Worm (Caenorhabditis elegans) whole organism, L1 larva: ENCODE measurements around the gene clec-140.

Experiments
- F16B12.6 ChIP-seq: fragments of 150-350 bp; optimal IDR thresholded peaks from 2 replicates; lab custom pipeline; 2014; ENCODE audit warnings: missing biosample characterization, missing genetic modification characterization
- blmp-1 ChIP-seq: fragments of 150-350 bp; optimal IDR thresholded peaks from 2 replicates; lab custom pipeline; 2014; ENCODE audit warnings: missing biosample characterization, missing genetic modification characterization
- ceh-63 ChIP-seq: fragments of 200-800 bp; sonication (Bioruptor generic); optimal IDR thresholded peaks from 2 replicates; lab custom pipeline; 2018; ENCODE audit warnings: mild to moderate bottlenecking, missing genetic modification characterization, missing compliant biosample characterization
- ceh-82 ChIP-seq, 3 experiments: fragments of 150-350 bp in 1 of 3; sonication (generic microtip) in 2 of 3; optimal IDR thresholded peaks; 2 replicates each; lab custom pipeline; 2014 to 2017; ENCODE audit warnings: missing biosample characterization in 3 of 3, missing genetic modification characterization in 3 of 3
- dpl-1 ChIP-seq, 3 experiments: fragments of 150-350 bp in 2 of 3; sonication (generic microtip) in 1 of 3; optimal IDR thresholded peaks; 2 replicates each; lab custom pipeline; 2014 to 2017; ENCODE audit warnings: missing biosample characterization in 3 of 3, missing genetic modification characterization in 3 of 3, missing genetic modification reagents in 3 of 3
- efl-1 ChIP-seq, 4 experiments: fragments of 150-350 bp; optimal IDR thresholded peaks in 3 of 4; peaks in 1 of 4; 1 replicate in 1 of 4; 2 replicates in 3 of 4; lab custom pipeline; 2014; ENCODE audit warnings: missing biosample characterization in 2 of 4, missing genetic modification characterization in 2 of 4, missing genetic modification reagents in 2 of 4
- efl-3 ChIP-seq: fragments of 200-800 bp; sonication (Bioruptor generic); optimal IDR thresholded peaks from 2 replicates; lab custom pipeline; 2018; ENCODE audit warnings: mild to moderate bottlenecking, missing genetic modification characterization, missing compliant biosample characterization
- elt-3 ChIP-seq, 6 experiments: fragments of 150-350 bp in 1 of 6; sonication (generic microtip); optimal IDR thresholded peaks; 2 replicates each; lab custom pipeline; 2017 to 2018; ENCODE audit warnings: missing biosample characterization in 6 of 6, missing genetic modification characterization in 6 of 6, inconsistent platforms in 1 of 6
- fkh-4 ChIP-seq: sonication (generic microtip); optimal IDR thresholded peaks from 2 replicates; lab custom pipeline; 2016; ENCODE audit warnings: missing compliant biosample characterization, missing genetic modification characterization, borderline replicate concordance
- fkh-8 ChIP-seq: sonication (generic microtip); optimal IDR thresholded peaks from 2 replicates; lab custom pipeline; 2016; ENCODE audit warnings: mild to moderate bottlenecking, missing genetic modification characterization, missing compliant biosample characterization
- grh-1 ChIP-seq: fragments of 200-800 bp; sonication (Bioruptor generic); IDR thresholded peaks from 2 replicates; pipeline ENCODE4 v1.3.6; 2022; ENCODE audit warnings: missing genetic modification reagents, missing genetic modification characterization, missing compliant biosample characterization
- hlh-17 ChIP-seq: fragments of 200-800 bp; sonication (Bioruptor generic); optimal IDR thresholded peaks from 2 replicates; lab custom pipeline; 2018; ENCODE audit warnings: missing genetic modification characterization, mild to moderate bottlenecking, missing compliant biosample characterization, moderate library complexity, borderline replicate concordance
- hlh-4 ChIP-seq: sonication (generic microtip); optimal IDR thresholded peaks from 2 replicates; lab custom pipeline; 2016; ENCODE audit warnings: mild to moderate bottlenecking, missing genetic modification characterization, missing compliant biosample characterization
- irx-1 ChIP-seq: sonication (generic microtip); optimal IDR thresholded peaks from 2 replicates; lab custom pipeline; 2016; ENCODE audit warnings: missing genetic modification characterization, missing compliant biosample characterization
- isw-1 ChIP-seq: fragments of 200-800 bp; sonication (Bioruptor generic); IDR thresholded peaks from 2 replicates; pipeline ENCODE4 v1.3.6; 2022; ENCODE audit warnings: missing genetic modification characterization, missing compliant biosample characterization
- lin-13 ChIP-seq: fragments of 150-350 bp; optimal IDR thresholded peaks from 2 replicates; lab custom pipeline; 2014; ENCODE audit warnings: missing biosample characterization, missing genetic modification reagents, missing genetic modification characterization
- lin-14 ChIP-seq: fragments of 200-800 bp; sonication (Bioruptor generic); optimal IDR thresholded peaks from 2 replicates; lab custom pipeline; 2018; ENCODE audit warnings: mild to moderate bottlenecking, missing genetic modification characterization, moderate library complexity, missing compliant biosample characterization
- lin-35 ChIP-seq, 2 experiments: fragments of 150-350 bp; optimal IDR thresholded peaks; 2 replicates each; lab custom pipeline; 2014; ENCODE audit warnings: missing biosample characterization in 2 of 2, missing genetic modification characterization in 2 of 2, missing genetic modification reagents in 2 of 2
- lir-3 ChIP-seq: sonication (generic microtip); optimal IDR thresholded peaks from 2 replicates; lab custom pipeline; 2016; ENCODE audit warnings: mild to moderate bottlenecking, missing genetic modification characterization, moderate library complexity, missing compliant biosample characterization; ENCODE audit not compliant: poor library complexity
- lsy-2 ChIP-seq, 2 experiments: fragments of 150-350 bp; optimal IDR thresholded peaks; 2 replicates each; lab custom pipeline; 2014; ENCODE audit warnings: missing biosample characterization in 2 of 2, missing genetic modification characterization in 2 of 2
- mep-1 ChIP-seq: fragments of 150-350 bp; optimal IDR thresholded peaks from 2 replicates; lab custom pipeline; 2014; ENCODE audit warnings: missing biosample characterization, missing genetic modification characterization
- nhr-20 ChIP-seq: sonication (generic microtip); optimal IDR thresholded peaks from 2 replicates; lab custom pipeline; 2016; ENCODE audit warnings: mild to moderate bottlenecking, missing genetic modification characterization, missing compliant biosample characterization
- nhr-237 ChIP-seq: fragments of 150-350 bp; optimal IDR thresholded peaks from 2 replicates; lab custom pipeline; 2014; ENCODE audit warnings: missing biosample characterization, missing genetic modification characterization
- nhr-47 ChIP-seq: sonication (generic microtip); optimal IDR thresholded peaks from 2 replicates; lab custom pipeline; 2016; ENCODE audit warnings: mild to moderate bottlenecking, missing genetic modification characterization, moderate library complexity, missing compliant biosample characterization
- nhr-85 ChIP-seq: sonication (generic microtip); peaks from one replicate; lab custom pipeline; 2016; ENCODE audit warnings: missing genetic modification characterization, inconsistent platforms, missing compliant biosample characterization
- rnt-1 ChIP-seq: sonication (generic microtip); optimal IDR thresholded peaks from 2 replicates; lab custom pipeline; 2016; ENCODE audit warnings: mild to moderate bottlenecking, missing genetic modification characterization, moderate library complexity, missing compliant biosample characterization
- snpc-4 ChIP-seq: fragments of 150-350 bp; optimal IDR thresholded peaks from 2 replicates; lab custom pipeline; 2014; ENCODE audit warnings: missing biosample characterization, missing genetic modification characterization
- sptf-1 ChIP-seq: fragments of 150-350 bp; optimal IDR thresholded peaks from 2 replicates; lab custom pipeline; 2014; ENCODE audit warnings: missing biosample characterization, missing genetic modification characterization
- swsn-7 ChIP-seq: sonication (generic microtip); optimal IDR thresholded peaks from 2 replicates; lab custom pipeline; 2016; ENCODE audit warnings: missing genetic modification characterization, missing compliant biosample characterization
- unc-62 ChIP-seq: fragments of 150-350 bp; optimal IDR thresholded peaks from 2 replicates; lab custom pipeline; 2014; ENCODE audit warnings: missing biosample characterization, missing genetic modification reagents, missing genetic modification characterization
- zag-1 ChIP-seq: fragments of 150-350 bp; optimal IDR thresholded peaks from 2 replicates; lab custom pipeline; 2014; ENCODE audit warnings: missing biosample characterization, missing genetic modification characterization
- zip-4 ChIP-seq: fragments of 200-800 bp; sonication (Bioruptor generic); optimal IDR thresholded peaks from 2 replicates; lab custom pipeline; 2018; ENCODE audit warnings: mild to moderate bottlenecking, missing genetic modification characterization, moderate library complexity, missing compliant biosample characterization
- ztf-11 ChIP-seq, 2 experiments: sonication (generic microtip); optimal IDR thresholded peaks; 2 replicates each; lab custom pipeline; 2016 to 2017; ENCODE audit warnings: missing genetic modification characterization in 2 of 2, missing biosample characterization in 1 of 2, missing compliant biosample characterization in 1 of 2

Gene clec-140

DNA sequence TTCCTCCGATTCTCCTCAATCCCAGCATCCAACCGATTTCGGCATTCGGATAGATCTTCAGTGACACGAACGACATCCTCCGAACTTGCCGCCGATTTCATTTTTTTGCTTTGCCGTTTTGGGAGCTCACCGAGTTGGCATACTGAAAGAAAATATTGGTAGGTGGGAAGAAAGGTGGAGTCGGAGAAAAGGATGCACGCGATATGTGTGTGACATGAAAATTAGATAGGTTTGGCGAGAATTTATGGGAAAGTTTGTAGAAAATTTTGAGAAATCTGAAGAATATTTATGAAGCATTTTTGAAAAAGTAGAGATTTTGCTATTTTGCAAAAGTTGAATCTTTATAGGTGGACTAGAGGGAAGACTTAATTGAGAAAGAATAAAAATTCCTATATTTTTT, 34.6 kb upstream of the clec-140 start, which contains the start of gene che-10:
Gene che-10 (minus strand): TSS at position 101 of the 400 bp plus-strand sequence.
- TF ChIP-seq efl-1 (optimal IDR thresholded peaks at IDR 0.05; lab: Kevin White, UChicago): no peak
- TF ChIP-seq efl-1 (GFP tag; optimal IDR thresholded peaks at IDR 0.05 in 1 of 2; lab: Kevin White, UChicago): peak in 1 of 2 experiments; percentile 66
- TF ChIP-seq ceh-63 (GFP tag; lab: Kevin White, UChicago): no peak

DNA sequence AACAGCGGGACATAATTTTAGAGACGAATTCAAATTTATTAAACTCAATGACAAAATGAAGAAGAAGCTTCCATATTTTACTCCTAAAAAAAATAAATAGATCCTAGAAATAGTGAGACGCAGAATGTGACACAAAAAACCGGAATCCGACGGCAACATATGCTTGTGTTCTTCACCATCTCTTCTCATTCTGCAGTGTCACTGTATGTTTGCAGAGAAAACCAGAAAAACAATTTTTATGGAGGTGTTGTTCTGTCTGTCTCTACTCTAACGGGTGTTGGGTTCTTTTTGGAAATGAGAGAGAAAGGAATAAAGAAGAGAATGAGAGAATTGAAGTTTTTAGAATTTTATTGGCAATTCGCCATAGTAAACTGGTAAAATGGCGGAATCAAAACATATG, 34.0 kb upstream of the clec-140 start:
- TF ChIP-seq grh-1 (GFP tag; lab: Robert Waterston, UW): peak; percentile 50
- peak; percentile 79 for TF ChIP-seq blmp-1 (tag; lab: Kevin White, UChicago)
- TF ChIP-seq elt-3 (tag; optimal IDR thresholded peaks at IDR 0.05; lab: Kevin White, UChicago): peak in 1 of 6 experiments; percentile 38
- peak; percentile 31 for TF ChIP-seq mep-1
- no peak for TF ChIP-seq efl-3
- TF ChIP-seq nhr-85 (tag; lab: Kevin White, UChicago): peak; percentile 65
- no peak for TF ChIP-seq zip-4
- TF ChIP-seq efl-1 (optimal IDR thresholded peaks at IDR 0.05; lab: Kevin White, UChicago): peak in 1 of 2 experiments; percentile 8
- TF ChIP-seq efl-1 (GFP tag; optimal IDR thresholded peaks at IDR 0.05 in 1 of 2; lab: Kevin White, UChicago): peak in 1 of 2 experiments; percentile 87
- TF ChIP-seq lin-14 (GFP tag; lab: Kevin White, UChicago): peak; percentile 69
- TF ChIP-seq, all 84 proteins: peak for 7

DNA sequence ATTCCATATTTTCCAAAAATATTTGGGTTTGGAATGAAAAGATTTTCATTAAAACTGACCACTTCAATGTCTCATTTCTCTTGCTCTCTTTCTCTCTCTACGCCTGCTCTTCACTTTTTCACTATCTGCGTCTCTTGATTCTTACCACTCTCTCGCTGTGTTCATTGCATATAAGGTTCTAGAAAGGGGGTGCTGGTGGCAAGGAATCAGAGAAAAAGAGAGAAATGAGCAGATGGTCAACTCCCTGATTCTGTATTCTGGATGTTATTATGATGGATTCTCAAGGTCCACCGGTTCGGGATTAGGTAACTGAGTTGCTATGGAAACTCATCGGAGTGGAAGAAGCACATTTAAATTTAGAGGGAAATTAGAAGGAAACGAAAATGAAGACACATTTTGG, 32.1 kb upstream of the clec-140 start:
- TF ChIP-seq lin-35 (GFP tag; optimal IDR thresholded peaks at IDR 0.05; lab: Kevin White, UChicago) (peak in 1 of 2 experiments; percentile 5), lin-14 (GFP tag; lab: Kevin White, UChicago) (peak; percentile 49), fkh-8 (peak; percentile 29), zip-4 (no peak), ceh-82 (tag; optimal IDR thresholded peaks at IDR 0.05; lab: Kevin White, UChicago) (peak in 1 of 3 experiments; percentile 4), rnt-1 (tag; lab: Kevin White, UChicago) (peak; percentile 9), efl-1 (optimal IDR thresholded peaks at IDR 0.05; lab: Kevin White, UChicago) (peak; percentile 36 to 44), efl-1 (GFP tag; optimal IDR thresholded peaks at IDR 0.05 in 1 of 2; lab: Kevin White, UChicago) (no peak), isw-1 (GFP tag; lab: Robert Waterston, UW) (no peak), mep-1 (peak; percentile 5)

DNA sequence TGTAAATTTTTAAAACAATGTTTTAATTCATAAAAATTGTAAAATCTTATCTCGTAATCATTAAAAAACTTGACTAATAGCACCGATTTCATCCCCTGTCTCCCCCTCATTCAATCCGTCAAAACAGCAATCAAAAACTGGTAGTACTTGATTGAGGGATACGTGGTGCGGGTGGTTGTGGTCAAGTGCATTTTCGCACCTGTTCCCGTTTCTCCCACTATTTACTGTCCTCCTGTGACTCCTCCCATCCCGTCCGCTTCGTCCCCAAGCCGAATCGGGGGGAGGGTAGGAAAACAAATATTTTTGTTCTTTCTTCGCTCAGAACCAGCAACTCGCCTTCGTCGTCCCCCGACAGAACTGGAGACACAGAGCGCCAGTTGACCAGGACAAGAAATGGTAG, 24.1 kb upstream of the clec-140 start, which contains the start of gene lgc-27:
Gene lgc-27 (plus strand): TSS at position 301 of the 400 bp plus-strand sequence.
- TF ChIP-seq snpc-4 (tag; lab: Kevin White, UChicago) (no peak), sptf-1 (tag; lab: Kevin White, UChicago) (no peak), lin-13 (GFP tag; lab: Kevin White, UChicago) (no peak), lin-14 (GFP tag; lab: Kevin White, UChicago) (no peak), zag-1 (no peak), lsy-2 (tag; optimal IDR thresholded peaks at IDR 0.05; lab: Kevin White, UChicago) (no peak), efl-3 (no peak), nhr-20 (tag; lab: Kevin White, UChicago) (no peak), ztf-11 (tag; optimal IDR thresholded peaks at IDR 0.05; lab: Kevin White, UChicago) (no peak), unc-62 (GFP tag; lab: Kevin White, UChicago) (no peak), lir-3 (tag; lab: Kevin White, UChicago) (no peak), nhr-237 (no peak), nhr-47 (no peak), swsn-7 (tag; lab: Kevin White, UChicago) (no peak)

DNA sequence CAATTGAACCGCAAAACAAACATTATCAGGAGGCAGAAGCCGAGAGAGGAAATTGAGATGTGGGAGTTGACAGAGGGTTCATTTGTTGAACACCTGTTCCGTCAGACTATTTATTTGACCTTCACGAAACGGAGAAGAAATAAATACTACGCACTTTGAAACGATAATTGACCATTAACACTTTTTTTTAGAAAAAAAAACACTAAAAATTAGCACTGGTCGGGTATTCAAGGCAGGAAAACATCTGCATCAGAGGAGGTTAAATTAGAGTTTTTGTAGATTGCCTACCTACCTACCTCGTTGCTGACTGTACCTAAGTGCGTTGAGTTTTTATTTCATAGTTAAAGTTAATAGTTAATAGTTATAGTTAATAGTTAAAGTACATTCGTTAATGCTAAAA, 22.8 kb upstream of the clec-140 start:
- no peak for TF ChIP-seq fkh-4
- no peak for TF ChIP-seq hlh-4 (tag; lab: Kevin White, UChicago)
- no peak for TF ChIP-seq efl-1 (optimal IDR thresholded peaks at IDR 0.05; lab: Kevin White, UChicago)
- TF ChIP-seq efl-1 (GFP tag; optimal IDR thresholded peaks at IDR 0.05 in 1 of 2; lab: Kevin White, UChicago): no peak

DNA sequence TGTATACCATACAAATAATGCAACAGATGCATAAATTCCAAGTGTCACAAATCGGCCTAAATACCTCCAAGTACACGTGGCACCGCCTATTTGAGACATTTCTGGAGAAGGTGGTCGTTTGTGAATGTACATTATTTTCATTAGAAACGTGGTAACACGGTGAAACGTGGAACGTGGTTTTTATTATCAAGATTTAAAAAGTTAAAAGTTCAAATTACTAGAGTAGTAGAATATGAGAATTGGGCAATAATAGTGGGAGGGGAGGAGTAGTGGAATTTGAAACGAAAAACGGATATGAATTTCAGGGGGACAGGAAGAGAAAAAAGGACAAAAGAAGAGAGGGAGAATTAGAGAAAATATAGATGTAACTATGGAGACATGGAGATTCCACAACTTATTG, 17.0 kb upstream of the clec-140 start, which contains the start of gene fut-6:
Gene fut-6 (minus strand): TSS at position 101 of the 400 bp plus-strand sequence.
- no peak for TF ChIP-seq F16B12.6
- no peak for TF ChIP-seq dpl-1 (GFP tag; optimal IDR thresholded peaks at IDR 0.05; lab: Kevin White, UChicago)
- TF ChIP-seq unc-62 (GFP tag; lab: Kevin White, UChicago): no peak
- TF ChIP-seq hlh-17 (GFP tag; lab: Kevin White, UChicago): no peak
- TF ChIP-seq irx-1 (tag; lab: Kevin White, UChicago): no peak
- TF ChIP-seq, all 84 proteins: peak for 0
